Worm (Caenorhabditis elegans) whole organism, late embryonic: ENCODE measurements around the gene T05C1.3.

ENCODE experiments used
- F13H6.1 ChIP-seq: sonication (generic microtip); optimal IDR thresholded peaks from 2 replicates; lab custom pipeline; 2016; ENCODE audit warnings: missing genetic modification characterization, missing compliant biosample characterization
- K02D7.2 ChIP-seq: sonication (generic microtip); optimal IDR thresholded peaks from 2 replicates; lab custom pipeline; 2017; ENCODE audit warnings: mild to moderate bottlenecking, missing genetic modification characterization, missing compliant biosample characterization
- K09A11.1 ChIP-seq: sonication (generic microtip); optimal IDR thresholded peaks from 2 replicates; lab custom pipeline; 2017; ENCODE audit warnings: antibody characterized with exemption, mild to moderate bottlenecking, missing genetic modification characterization, missing compliant biosample characterization; ENCODE audit not compliant: insufficient read depth
- T23F11.4 ChIP-seq: fragments of 200-800 bp; sonication (Bioruptor generic); optimal IDR thresholded peaks from 2 replicates; lab custom pipeline; 2018; ENCODE audit warnings: mild to moderate bottlenecking, missing genetic modification characterization, missing compliant biosample characterization
- ama-1 ChIP-seq: fragments of 150-350 bp; optimal IDR thresholded peaks from 2 replicates; lab custom pipeline; 2014
- ceh-19 ChIP-seq: fragments of 200-800 bp; sonication (Bioruptor generic); optimal IDR thresholded peaks from 2 replicates; lab custom pipeline; 2018; ENCODE audit warnings: mild to moderate bottlenecking, missing genetic modification characterization, missing compliant biosample characterization
- ceh-2 ChIP-seq: sonication (generic microtip); optimal IDR thresholded peaks from 2 replicates; lab custom pipeline; 2016; ENCODE audit warnings: missing genotype, missing genetic modification characterization, missing compliant biosample characterization
- ceh-30 ChIP-seq: fragments of 150-350 bp; optimal IDR thresholded peaks from 2 replicates; lab custom pipeline; 2014; ENCODE audit warnings: missing biosample characterization, missing genetic modification characterization
- ceh-45 ChIP-seq: fragments of 200-800 bp; sonication (Bioruptor generic); IDR thresholded peaks from 2 replicates; pipeline ENCODE4 v1.3.6; 2022; ENCODE audit warnings: missing genetic modification reagents, missing genetic modification characterization, missing compliant biosample characterization
- ceh-48 ChIP-seq: sonication (generic microtip); optimal IDR thresholded peaks from 2 replicates; lab custom pipeline; 2016; ENCODE audit warnings: missing genetic modification characterization, inconsistent platforms, missing compliant biosample characterization
- ceh-6 ChIP-seq: fragments of 200-800 bp; sonication (Bioruptor generic); optimal IDR thresholded peaks from 2 replicates; lab custom pipeline; 2018; ENCODE audit warnings: mild to moderate bottlenecking, missing genetic modification characterization, missing compliant biosample characterization
- ceh-9 ChIP-seq: sonication (generic microtip); optimal IDR thresholded peaks from 2 replicates; lab custom pipeline; 2016; ENCODE audit warnings: mild to moderate bottlenecking, missing genetic modification characterization, inconsistent platforms, missing compliant biosample characterization
- che-1 ChIP-seq: sonication (generic microtip); optimal IDR thresholded peaks from 2 replicates; lab custom pipeline; 2016; ENCODE audit warnings: mild to moderate bottlenecking, missing genetic modification characterization, missing compliant biosample characterization
- dmd-4 ChIP-seq: sonication (generic microtip); optimal IDR thresholded peaks from 2 replicates; lab custom pipeline; 2016; ENCODE audit warnings: borderline replicate concordance, missing genetic modification characterization, missing compliant biosample characterization
- dve-1 ChIP-seq: sonication (generic microtip); optimal IDR thresholded peaks from 2 replicates; lab custom pipeline; 2017; ENCODE audit warnings: antibody characterized with exemption, mild to moderate bottlenecking, missing genetic modification characterization, missing compliant biosample characterization
- elt-2 ChIP-seq: sonication (generic microtip); optimal IDR thresholded peaks from 2 replicates; lab custom pipeline; 2016; ENCODE audit warnings: missing genetic modification reagents, missing genetic modification characterization, missing compliant biosample characterization
- fax-1 ChIP-seq: sonication (generic microtip); optimal IDR thresholded peaks from 2 replicates; lab custom pipeline; 2016; ENCODE audit warnings: missing genotype, missing genetic modification characterization, missing compliant biosample characterization
- fkh-6 ChIP-seq: sonication (generic microtip); optimal IDR thresholded peaks from 2 replicates; lab custom pipeline; 2016; ENCODE audit warnings: missing genetic modification characterization, missing compliant biosample characterization
- hlh-13 ChIP-seq: fragments of 200-800 bp; sonication (Bioruptor generic); optimal IDR thresholded peaks from 2 replicates; lab custom pipeline; 2018; ENCODE audit warnings: mild to moderate bottlenecking, missing genetic modification characterization, missing compliant biosample characterization
- hlh-15 ChIP-seq: sonication (generic microtip); optimal IDR thresholded peaks from 2 replicates; lab custom pipeline; 2016; ENCODE audit warnings: missing genetic modification characterization, missing compliant biosample characterization
- hlh-30 ChIP-seq: sonication (generic microtip); optimal IDR thresholded peaks from 2 replicates; lab custom pipeline; 2017; ENCODE audit warnings: antibody characterized with exemption, missing genetic modification characterization, missing compliant biosample characterization; ENCODE audit not compliant: insufficient read depth
- hlh-8 ChIP-seq: sonication (generic microtip); optimal IDR thresholded peaks from 2 replicates; lab custom pipeline; 2016; ENCODE audit warnings: missing genotype, missing genetic modification characterization, missing compliant biosample characterization
- lim-6 ChIP-seq: sonication (generic microtip); optimal IDR thresholded peaks from 2 replicates; lab custom pipeline; 2016; ENCODE audit warnings: missing genetic modification characterization, missing compliant biosample characterization
- madf-2 ChIP-seq: sonication (generic microtip); optimal IDR thresholded peaks from 2 replicates; lab custom pipeline; 2017; ENCODE audit warnings: missing genetic modification characterization, missing compliant biosample characterization
- mec-3 ChIP-seq: sonication (generic microtip); optimal IDR thresholded peaks from 2 replicates; lab custom pipeline; 2016; ENCODE audit warnings: borderline replicate concordance, missing genetic modification characterization, missing compliant biosample characterization
- nfya-1 ChIP-seq: sonication (generic microtip); optimal IDR thresholded peaks from 2 replicates; lab custom pipeline; 2017; ENCODE audit warnings: missing genetic modification characterization, mild to moderate bottlenecking, missing compliant biosample characterization, antibody characterized with exemption, moderate library complexity
- npax-4 ChIP-seq: sonication (generic microtip); optimal IDR thresholded peaks from 2 replicates; lab custom pipeline; 2016; ENCODE audit warnings: missing genetic modification characterization, missing compliant biosample characterization
- odd-2 ChIP-seq: sonication (generic microtip); optimal IDR thresholded peaks from 2 replicates; lab custom pipeline; 2017; ENCODE audit warnings: antibody characterized with exemption, mild to moderate bottlenecking, missing genetic modification characterization, missing compliant biosample characterization
- pat-9 ChIP-seq: fragments of 200-800 bp; sonication (Bioruptor generic); optimal IDR thresholded peaks from 2 replicates; lab custom pipeline; 2018; ENCODE audit warnings: mild to moderate bottlenecking, missing genetic modification characterization, moderate library complexity, missing compliant biosample characterization
- pros-1 ChIP-seq: fragments of 150-350 bp; optimal IDR thresholded peaks from 2 replicates; lab custom pipeline; 2014; ENCODE audit warnings: missing biosample characterization, missing genetic modification reagents, missing genetic modification characterization
- rnt-1 ChIP-seq: sonication (generic microtip); optimal IDR thresholded peaks from 2 replicates; lab custom pipeline; 2016; ENCODE audit warnings: missing genetic modification characterization, missing compliant biosample characterization
- sdc-2 ChIP-seq: sonication (generic microtip); optimal IDR thresholded peaks from 2 replicates; lab custom pipeline; 2016; ENCODE audit warnings: missing genotype, missing genetic modification characterization, missing compliant biosample characterization
- sox-4 ChIP-seq: sonication (generic microtip); optimal IDR thresholded peaks from 2 replicates; lab custom pipeline; 2017; ENCODE audit warnings: mild to moderate bottlenecking, missing genetic modification characterization, inconsistent platforms, missing compliant biosample characterization
- tbx-7 ChIP-seq: sonication (generic microtip); optimal IDR thresholded peaks from 2 replicates; lab custom pipeline; 2016; ENCODE audit warnings: missing genotype, missing genetic modification characterization, missing compliant biosample characterization
- ttx-3 ChIP-seq: sonication (generic microtip); optimal IDR thresholded peaks from 2 replicates; lab custom pipeline; 2016; ENCODE audit warnings: missing genetic modification reagents, missing genetic modification characterization, missing compliant biosample characterization
- unc-55 ChIP-seq: sonication (generic microtip); optimal IDR thresholded peaks from 2 replicates; lab custom pipeline; 2017; ENCODE audit warnings: missing biosample characterization, missing genetic modification reagents, missing genetic modification characterization

Gene T05C1.3

DNA sequence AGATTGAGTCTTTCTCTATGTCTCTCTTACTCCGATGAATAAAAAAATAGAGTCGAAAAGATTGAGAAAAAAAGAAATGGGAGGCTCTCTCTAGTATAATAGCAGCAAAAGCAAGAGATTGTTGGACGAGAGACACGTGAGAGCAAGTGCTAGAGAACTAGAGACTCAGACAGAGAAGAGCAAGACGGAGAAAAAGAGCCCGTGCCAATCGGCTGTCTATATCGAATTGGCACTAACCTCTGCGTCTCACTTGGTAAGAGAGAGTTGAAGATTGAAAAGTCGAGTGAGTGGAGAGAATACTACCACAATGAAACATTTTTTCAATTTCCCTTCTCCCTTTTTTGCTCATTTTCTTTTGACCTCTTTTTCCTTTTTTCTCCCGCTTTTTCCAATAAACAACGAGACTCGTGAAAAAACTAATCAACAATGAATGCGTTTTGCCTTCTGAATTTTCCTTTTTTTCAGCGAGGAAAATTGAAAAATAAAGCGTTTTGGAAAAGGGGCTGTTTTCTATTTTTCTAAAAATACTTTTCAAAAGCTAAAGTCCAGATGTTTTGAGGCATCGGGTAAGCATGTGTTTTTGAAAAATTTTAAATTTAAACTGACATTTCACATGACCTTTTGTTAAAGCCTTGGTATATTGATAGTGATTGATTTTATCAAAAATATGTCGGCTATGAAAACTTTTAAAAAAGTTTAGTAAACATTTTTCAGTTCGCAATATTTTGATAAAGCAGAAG lies 17.5 kb upstream of the T05C1.3 start (continued):
- TF ChIP-seq fkh-6 (tag; lab: Kevin White, UChicago) (no peak), K09A11.1 (tag; lab: Kevin White, UChicago) (no peak), npax-4 (tag; lab: Kevin White, UChicago) (no peak), ama-1 (lab: Kevin White, UChicago) (no peak), ceh-45 (GFP tag; lab: Robert Waterston, UW) (no peak), odd-2 (tag; lab: Kevin White, UChicago) (no peak), ceh-9 (no peak), dmd-4 (tag; lab: Kevin White, UChicago) (no peak), elt-2 (tag; lab: Kevin White, UChicago) (no peak), pat-9 (no peak), unc-55 (GFP tag; lab: Kevin White, UChicago) (peak; percentile 77), pros-1 (tag; lab: Kevin White, UChicago) (peak; percentile 26), ceh-2 (tag; lab: Kevin White, UChicago) (no peak), lim-6 (tag; lab: Kevin White, UChicago) (no peak), hlh-15 (tag; lab: Kevin White, UChicago) (no peak), ceh-48 (tag; lab: Kevin White, UChicago) (no peak), T23F11.4 (no peak)

DNA sequence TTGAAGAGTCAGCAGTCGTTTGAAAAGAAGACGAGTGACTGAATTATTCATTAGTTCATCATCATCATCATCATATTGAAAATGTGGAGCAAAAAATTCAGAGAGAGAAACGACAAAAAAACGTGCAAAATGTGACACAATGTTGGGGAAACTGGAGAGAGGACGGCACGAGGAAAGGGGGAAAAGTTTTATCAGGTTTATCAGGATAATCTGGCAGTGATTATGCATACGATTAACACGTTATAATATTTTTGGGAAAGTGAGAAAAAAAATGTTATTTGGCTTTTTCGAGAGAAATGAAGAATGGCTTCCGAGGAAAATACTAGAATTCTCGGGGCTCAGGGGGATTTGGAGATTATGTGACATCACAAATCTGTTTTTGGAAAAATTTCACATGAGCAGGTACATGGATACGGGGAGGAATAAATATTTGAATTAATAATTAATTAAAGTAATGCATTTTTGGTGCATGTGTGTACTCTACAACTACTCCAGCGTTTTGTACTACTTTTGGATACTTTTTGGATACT lies 16.0 kb upstream of the T05C1.3 start, which contains the start of gene camt-1:
Gene camt-1 (minus strand): TSS at position 51 of the 530 bp plus-strand sequence.
- no peak for TF ChIP-seq dve-1 (tag; lab: Kevin White, UChicago)
- TF ChIP-seq fkh-6 (tag; lab: Kevin White, UChicago), result no peak
- no peak for TF ChIP-seq che-1 (tag; lab: Kevin White, UChicago)
- no peak for TF ChIP-seq T23F11.4
- TF ChIP-seq ceh-30, result no peak
- no peak for TF ChIP-seq pat-9
- TF ChIP-seq ceh-45 (GFP tag; lab: Robert Waterston, UW), result no peak
- TF ChIP-seq hlh-13, result no peak
- TF ChIP-seq F13H6.1 (tag; lab: Kevin White, UChicago), result no peak
- TF ChIP-seq rnt-1 (tag; lab: Kevin White, UChicago), result no peak
- TF ChIP-seq sdc-2 (tag; lab: Kevin White, UChicago), result no peak
- no peak for TF ChIP-seq sox-4 (tag; lab: Kevin White, UChicago)
- no peak for TF ChIP-seq hlh-8 (tag; lab: Kevin White, UChicago)

DNA sequence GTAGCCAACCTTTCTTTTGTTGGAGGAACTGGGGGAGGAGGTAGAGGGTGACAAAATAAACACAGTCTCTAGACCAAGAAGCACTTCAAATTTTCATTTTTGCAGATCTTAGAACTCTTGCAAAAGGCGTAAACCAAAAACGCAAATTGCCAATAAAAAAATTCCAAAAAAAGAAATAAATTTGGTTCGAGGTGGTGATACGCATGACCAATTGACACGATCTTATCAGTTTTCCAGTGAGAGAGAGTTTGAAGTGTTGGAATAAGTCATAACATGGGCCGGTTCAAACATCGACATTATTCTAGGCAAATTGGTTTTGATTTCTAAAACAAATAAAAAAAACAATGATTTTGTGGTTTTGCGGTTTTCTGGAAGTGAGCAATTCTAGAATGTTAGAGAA lies 6.7 kb upstream of the T05C1.3 start:
- TF ChIP-seq ceh-48 (tag; lab: Kevin White, UChicago) (no peak), mec-3 (tag; lab: Kevin White, UChicago) (no peak), ceh-19 (GFP tag; lab: Kevin White, UChicago) (no peak), hlh-30 (tag; lab: Kevin White, UChicago) (no peak), K09A11.1 (tag; lab: Kevin White, UChicago) (no peak), pros-1 (tag; lab: Kevin White, UChicago) (no peak), hlh-8 (tag; lab: Kevin White, UChicago) (no peak), npax-4 (tag; lab: Kevin White, UChicago) (no peak), tbx-7 (no peak), sdc-2 (tag; lab: Kevin White, UChicago) (no peak), nfya-1 (tag; lab: Kevin White, UChicago) (no peak), ttx-3 (tag; lab: Kevin White, UChicago) (no peak), fax-1 (tag; lab: Kevin White, UChicago) (no peak), elt-2 (tag; lab: Kevin White, UChicago) (no peak), madf-2 (tag; lab: Kevin White, UChicago) (no peak), K02D7.2 (tag; lab: Kevin White, UChicago) (no peak), ceh-6 (GFP tag; lab: Kevin White, UChicago) (no peak)
- TF ChIP-seq, all 69 proteins: peak for 0
